Fruit fly (Drosophila melanogaster) S2 (cell line): ENCODE results near the gene CG3168.

Experiments used
- CG8478 ChIP-seq: fragments of >200 bp; optimal IDR thresholded peaks from 2 replicates; lab custom pipeline; 2018
- CTCF ChIP-seq, 2 experiments: fragments of >200 bp; optimal IDR thresholded peaks; 2 replicates each; lab custom pipeline; 2018

- TF ChIP-seq CG8478 (lab: Kevin White, UChicago) (no peak), CTCF (optimal IDR thresholded peaks at IDR 0.05; lab: Kevin White, UChicago) (no peak)
Measured at dm6 chrX:6699255-6699885, 40.4 kb downstream of the CG3168 start, which contains the start of gene CG14441.
